Worm (Caenorhabditis elegans): ENCODE data around the gene lec-6.

The lec-6 gene

DNA sequence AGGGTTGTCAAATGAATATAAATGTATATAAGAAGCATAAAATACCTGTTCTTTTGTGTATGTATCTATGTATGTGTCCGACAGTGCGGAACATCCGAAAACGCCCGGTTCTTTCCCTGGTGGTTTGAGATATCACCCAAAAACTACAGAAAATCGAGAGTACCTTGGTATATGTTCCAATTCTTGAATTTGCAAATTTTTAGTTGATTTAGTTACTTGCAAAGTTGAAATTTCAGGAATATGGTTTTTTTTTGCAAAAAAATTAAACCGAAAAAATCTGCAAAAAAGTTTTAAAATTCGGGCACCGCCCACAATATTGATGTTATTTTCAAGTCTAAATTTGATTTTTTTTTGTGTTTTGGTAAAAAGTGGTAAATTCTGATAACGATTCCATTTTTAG, 17.3 kb upstream of the lec-6 start, which contains the start of gene T19C3.2:
Gene T19C3.2, minus strand, starts transcription at position 101 of the 400 bp plus-strand sequence.
- TF ChIP-seq F57A8.1 (GFP tag; optimal IDR thresholded peaks at IDR 0.05) (no peak), him-1 (tag; optimal IDR thresholded peaks at IDR 0.05) (no peak), hmg-20 (GFP tag; IDR thresholded peaks at IDR 0.05) (no peak), nhr-179 (tag; optimal IDR thresholded peaks at IDR 0.05) (no peak), mxl-1 (tag; optimal IDR thresholded peaks at IDR 0.05) (no peak), aptf-2 (GFP tag; conservative IDR thresholded peaks at IDR 0.05) (no peak), pha-4 (tag; optimal IDR thresholded peaks at IDR 0.05) (no peak), ceh-91 (GFP tag; IDR thresholded peaks at IDR 0.05) (no peak), F22D6.2 (tag; optimal IDR thresholded peaks at IDR 0.05) (no peak), ztf-6 (GFP tag; IDR thresholded peaks at IDR 0.05) (no peak), ceh-40 (GFP tag; IDR thresholded peaks at IDR 0.05) (no peak), madf-8 (GFP tag; conservative IDR thresholded peaks at IDR 0.05) (no peak), F33H1.4 (GFP tag; IDR thresholded peaks at IDR 0.05) (no peak), D2030.7 (GFP tag; IDR thresholded peaks at IDR 0.05) (no peak), ekl-4 (GFP tag; IDR thresholded peaks at IDR 0.05) (no peak), F10E7.11 (tag; optimal IDR thresholded peaks at IDR 0.05) (no peak), akir-1 (GFP tag; optimal IDR thresholded peaks at IDR 0.05) (no peak), F23B12.7 (tag; optimal IDR thresholded peaks at IDR 0.05; ENCODE audit: insufficient read depth) (no peak)

- TF ChIP-seq let-607 (tag; optimal IDR thresholded peaks at IDR 0.05): no peak
- no peak for TF ChIP-seq nhr-179 (tag; optimal IDR thresholded peaks at IDR 0.05)
- TF ChIP-seq F10E7.11 (tag; optimal IDR thresholded peaks at IDR 0.05): no peak
- TF ChIP-seq hlh-12 (tag; optimal IDR thresholded peaks at IDR 0.05): no peak
- no peak for TF ChIP-seq Y95B8A.8 (GFP tag; IDR thresholded peaks at IDR 0.05)
- no peak for TF ChIP-seq egl-18 (GFP tag; IDR thresholded peaks at IDR 0.05)
- TF ChIP-seq Y56A3A.18 (GFP tag; IDR thresholded peaks at IDR 0.05): no peak
- no peak for TF ChIP-seq F52B5.7 (tag; optimal IDR thresholded peaks at IDR 0.05)
- no peak for TF ChIP-seq lsl-1 (GFP tag; optimal IDR thresholded peaks at IDR 0.05)
Measured at ce11 chrIII:614447-614846, 14.3 kb upstream of the lec-6 start, which contains the start of gene T19C3.3. TSS of gene T19C3.3 (minus strand) at chrIII:614547.

ce11 chrIII:612759-613158, 12.6 kb upstream of the lec-6 start:
- TF ChIP-seq akir-1 (GFP tag; optimal IDR thresholded peaks at IDR 0.05): no peak
- no peak for TF ChIP-seq F10E7.11 (tag; optimal IDR thresholded peaks at IDR 0.05)
- no peak for TF ChIP-seq rpc-1 (optimal IDR thresholded peaks at IDR 0.05)
- TF ChIP-seq rpc-1 (tag; optimal IDR thresholded peaks at IDR 0.05): no peak

DNA sequence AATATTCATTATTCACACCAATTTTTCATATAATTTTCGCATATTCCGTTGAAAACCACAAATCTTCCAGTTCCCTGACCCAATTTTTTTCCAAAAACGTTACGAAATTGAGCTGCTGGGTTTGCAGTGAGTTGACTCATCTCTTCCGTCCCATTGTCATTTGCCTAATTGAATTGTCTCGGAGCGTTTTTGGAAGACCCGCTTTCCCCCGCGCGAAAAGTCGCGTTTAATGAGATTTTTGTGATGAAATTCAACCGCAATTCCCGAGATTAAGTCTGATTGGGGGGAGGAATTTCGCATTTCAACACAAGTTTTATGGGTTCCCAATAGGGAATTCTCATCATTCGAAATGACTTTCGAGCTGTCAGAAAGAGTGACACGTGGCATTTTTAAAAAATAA, 11.7 kb upstream of the lec-6 start:
- no peak for TF ChIP-seq F52B5.7 (tag; optimal IDR thresholded peaks at IDR 0.05)
- no peak for TF ChIP-seq dox-1 (GFP tag; IDR thresholded peaks at IDR 0.05)
- no peak for TF ChIP-seq T26A5.8 (tag; optimal IDR thresholded peaks at IDR 0.05)
- no peak for TF ChIP-seq F22D6.2 (tag; optimal IDR thresholded peaks at IDR 0.05)
- no peak for TF ChIP-seq tbx-9 (tag; optimal IDR thresholded peaks at IDR 0.05; ENCODE audit: borderline replicate concordance)
- no peak for TF ChIP-seq lin-26 (GFP tag; IDR thresholded peaks at IDR 0.05)
- TF ChIP-seq F10E7.11 (tag; optimal IDR thresholded peaks at IDR 0.05): no peak
- no peak for TF ChIP-seq egl-18 (GFP tag; IDR thresholded peaks at IDR 0.05)
- no peak for TF ChIP-seq efl-1 (GFP tag; optimal IDR thresholded peaks at IDR 0.05)
- no peak for TF ChIP-seq him-1 (tag; optimal IDR thresholded peaks at IDR 0.05)
- no peak for TF ChIP-seq xnd-1 (tag; optimal IDR thresholded peaks at IDR 0.05)
- TF ChIP-seq B0336.3 (GFP tag; IDR thresholded peaks at IDR 0.05): no peak
